Fruit fly (Drosophila melanogaster): Measurements from ENCODE around the gene sgl.

Gene sgl

DNA sequence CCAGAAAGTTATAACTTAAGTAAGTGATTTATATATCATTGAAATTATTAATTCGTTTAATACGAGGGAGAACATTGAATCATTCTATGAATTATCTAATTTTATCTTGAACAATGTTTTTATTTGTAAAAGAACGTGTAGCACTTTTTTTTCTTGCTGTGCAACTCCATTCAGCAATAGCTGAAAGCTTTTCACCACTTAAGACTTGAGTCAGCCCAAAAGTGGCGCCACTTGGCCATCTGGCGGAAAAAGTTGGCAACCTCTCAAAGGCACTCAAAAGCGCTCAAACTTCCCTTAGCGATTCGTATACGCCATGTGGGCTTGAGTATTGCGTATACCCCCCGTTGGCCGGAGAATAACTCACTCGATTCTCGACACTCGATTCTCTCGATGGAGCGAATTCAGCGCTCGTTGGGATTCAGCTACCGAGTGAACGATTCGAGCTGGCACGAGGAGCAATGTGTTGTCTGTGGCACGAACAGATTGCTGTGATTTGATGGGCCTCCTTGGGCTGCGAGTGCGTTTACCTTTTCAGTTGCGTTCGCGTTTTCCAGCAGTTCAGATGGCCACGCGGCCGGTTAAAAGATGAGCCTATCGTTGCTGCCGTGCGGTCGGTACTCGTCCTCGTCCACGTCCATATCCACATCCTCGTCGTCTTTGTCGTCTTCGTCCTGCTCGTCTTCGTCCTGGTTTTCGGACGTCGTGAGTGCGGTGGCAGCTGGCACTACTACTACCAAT, 49.2 kb upstream of the sgl start (continued):
- no peak for TF ChIP-seq CG7987 (GFP tag; optimal IDR thresholded peaks at IDR 0.05)
- TF ChIP-seq p53 (GFP tag; optimal IDR thresholded peaks at IDR 0.05), result no peak
- peak; percentile 40 for TF ChIP-seq Ptx1 (GFP tag; IDR thresholded peaks at IDR 0.05)
- TF ChIP-seq dati (GFP tag; IDR thresholded peaks at IDR 0.05), result no peak
- no peak for TF ChIP-seq CkIIα-i1 (GFP tag; IDR thresholded peaks at IDR 0.05)
- TF ChIP-seq ap (GFP tag; IDR thresholded peaks at IDR 0.05), result no peak
- TF ChIP-seq CG18599 (GFP tag; optimal IDR thresholded peaks at IDR 0.05), result peak; percentile 5
- TF ChIP-seq da (GFP tag; optimal IDR thresholded peaks at IDR 0.05), result no peak
- peak; percentile 61 for TF ChIP-seq Jarid2 (GFP tag; optimal IDR thresholded peaks at IDR 0.05)
- no peak for TF ChIP-seq CG4404 (GFP tag; IDR thresholded peaks at IDR 0.05)
- peak; percentile 51; the same call in 1 of the 2 replicates for TF ChIP-seq al (GFP tag; IDR thresholded peaks at IDR 0.05)
- TF ChIP-seq Ada2b (GFP tag; IDR thresholded peaks at IDR 0.05), result 0 out of 2 replicates have a peak, but pooled peaks have one; percentile 9
- TF ChIP-seq CG4360 (GFP tag; IDR thresholded peaks at IDR 0.05), result no peak
- TF ChIP-seq CG10462 (GFP tag; optimal IDR thresholded peaks at IDR 0.05), result no peak
- TF ChIP-seq CG16813 (GFP tag; IDR thresholded peaks at IDR 0.05; ENCODE audit: partially characterized antibody), result no peak
- no peak; the same call in 2 of the 3 replicates for TF ChIP-seq Dbx (GFP tag; IDR thresholded peaks at IDR 0.05)
- TF ChIP-seq cwo (GFP tag; optimal IDR thresholded peaks at IDR 0.05), result no peak
- peak; percentile 33 for TF ChIP-seq Oli (tag; optimal IDR thresholded peaks at IDR 0.05)
- no peak for TF ChIP-seq Doc2 (GFP tag; IDR thresholded peaks at IDR 0.05)
- TF ChIP-seq chm (GFP tag; IDR thresholded peaks at IDR 0.05), result peak; percentile 65; the same call in 1 of the 2 replicates
- TF ChIP-seq CG17186 (GFP tag; optimal IDR thresholded peaks at IDR 0.05), result no peak
- TF ChIP-seq mirr (GFP tag; optimal IDR thresholded peaks at IDR 0.05), result no peak
- peak; percentile 75 for TF ChIP-seq Rfx (GFP tag; IDR thresholded peaks at IDR 0.05)
- peak; percentile 53; the same call in 1 of the 3 replicates for TF ChIP-seq zfh1 (GFP tag; IDR thresholded peaks at IDR 0.05)
- no peak for TF ChIP-seq CG31441 (GFP tag; IDR thresholded peaks at IDR 0.05)
- TF ChIP-seq CG12219 (GFP tag; optimal IDR thresholded peaks at IDR 0.05), result peak; percentile 42
- peak; percentile 70; the same call in 1 of the 2 replicates for TF ChIP-seq Bgb (GFP tag; IDR thresholded peaks at IDR 0.05; ENCODE audit: partially characterized antibody)
- TF ChIP-seq CrebB (tag; optimal IDR thresholded peaks at IDR 0.05), result no peak
- no peak for TF ChIP-seq Nf-YA (GFP tag; IDR thresholded peaks at IDR 0.05)
- peak; percentile 49; the same call in 1 of the 2 replicates for TF ChIP-seq vvl (GFP tag; IDR thresholded peaks at IDR 0.05)
- TF ChIP-seq CG32767 (GFP tag; IDR thresholded peaks at IDR 0.05), result peak; percentile 40
- TF ChIP-seq CG17328 (GFP tag; IDR thresholded peaks at IDR 0.05), result peak; percentile 68
- no peak for TF ChIP-seq ERR (GFP tag; optimal IDR thresholded peaks at IDR 0.05)
- no peak for TF ChIP-seq tin (GFP tag; optimal IDR thresholded peaks at IDR 0.05)
- no peak for TF ChIP-seq MESR4 (GFP tag; optimal IDR thresholded peaks at IDR 0.05)
- TF ChIP-seq CG31224 (GFP tag; IDR thresholded peaks at IDR 0.05), result no peak
- TF ChIP-seq pum (GFP tag; optimal IDR thresholded peaks at IDR 0.05), result no peak
- no peak for TF ChIP-seq GATAe (GFP tag; conservative IDR thresholded peaks at IDR 0.05)
- no peak for TF ChIP-seq BtbVII (GFP tag; optimal IDR thresholded peaks at IDR 0.05)
- no peak for TF ChIP-seq Dad (GFP tag; optimal IDR thresholded peaks at IDR 0.05)
- peak; percentile 28 for TF ChIP-seq Hmr (GFP tag; optimal IDR thresholded peaks at IDR 0.05)
- TF ChIP-seq onecut (GFP tag; IDR thresholded peaks at IDR 0.05), result 0 out of 2 replicates have a peak, but pooled peaks have one; percentile 55
- TF ChIP-seq CG3726 (GFP tag; IDR thresholded peaks at IDR 0.05), result 0 out of 3 replicates have a peak, but pooled peaks have one; percentile 6
- TF ChIP-seq CG1024 (GFP tag; IDR thresholded peaks at IDR 0.05), result 0 out of 2 replicates have a peak, but pooled peaks have one; percentile 22
- no peak for TF ChIP-seq tap (tag; optimal IDR thresholded peaks at IDR 0.05)
- no peak for TF ChIP-seq CG14860 (GFP tag; IDR thresholded peaks at IDR 0.05; ENCODE audit: partially characterized antibody)
- TF ChIP-seq CG7556 (GFP tag; optimal IDR thresholded peaks at IDR 0.05), result peak; percentile 13
- TF ChIP-seq Nf-YC (tag; optimal IDR thresholded peaks at IDR 0.05), result no peak
- TF ChIP-seq oc (tag; optimal IDR thresholded peaks at IDR 0.05), result no peak
- TF ChIP-seq org-1 (GFP tag; optimal IDR thresholded peaks at IDR 0.05), result no peak

Data from whole organism, embryonic.